Worm (Caenorhabditis elegans) whole organism, late embryonic: ENCODE measurements around the gene agt-2.

Source experiments
- C38D4.7 ChIP-seq: fragments of 200-800 bp; sonication (Bioruptor generic); optimal IDR thresholded peaks from 2 replicates; lab custom pipeline; 2018; ENCODE audit warnings: mild to moderate bottlenecking, missing genetic modification characterization, moderate library complexity, missing compliant biosample characterization
- F13H6.1 ChIP-seq: sonication (generic microtip); optimal IDR thresholded peaks from 2 replicates; lab custom pipeline; 2016; ENCODE audit warnings: missing genetic modification characterization, missing compliant biosample characterization
- K02D7.2 ChIP-seq: sonication (generic microtip); optimal IDR thresholded peaks from 2 replicates; lab custom pipeline; 2017; ENCODE audit warnings: mild to moderate bottlenecking, missing genetic modification characterization, missing compliant biosample characterization
- K09A11.1 ChIP-seq: sonication (generic microtip); optimal IDR thresholded peaks from 2 replicates; lab custom pipeline; 2017; ENCODE audit warnings: antibody characterized with exemption, mild to moderate bottlenecking, missing genetic modification characterization, missing compliant biosample characterization; ENCODE audit not compliant: insufficient read depth
- Y22D7AL.16 ChIP-seq: sonication (generic microtip); optimal IDR thresholded peaks from 2 replicates; lab custom pipeline; 2016; ENCODE audit warnings: missing genetic modification characterization, missing compliant biosample characterization
- ahr-1 ChIP-seq: sonication (generic microtip); optimal IDR thresholded peaks from 2 replicates; lab custom pipeline; 2016; ENCODE audit warnings: missing genetic modification characterization, missing compliant biosample characterization
- ama-1 ChIP-seq: fragments of 150-350 bp; optimal IDR thresholded peaks from 2 replicates; lab custom pipeline; 2014
- ceh-14 ChIP-seq: sonication (generic microtip); optimal IDR thresholded peaks from 2 replicates; lab custom pipeline; 2016; ENCODE audit warnings: missing genotype, missing genetic modification characterization, missing compliant biosample characterization
- ceh-18 ChIP-seq: sonication (generic microtip); optimal IDR thresholded peaks from 2 replicates; lab custom pipeline; 2016; ENCODE audit warnings: missing genetic modification characterization, missing compliant biosample characterization
- ceh-19 ChIP-seq: fragments of 200-800 bp; sonication (Bioruptor generic); optimal IDR thresholded peaks from 2 replicates; lab custom pipeline; 2018; ENCODE audit warnings: mild to moderate bottlenecking, missing genetic modification characterization, missing compliant biosample characterization
- ceh-2 ChIP-seq: sonication (generic microtip); optimal IDR thresholded peaks from 2 replicates; lab custom pipeline; 2016; ENCODE audit warnings: missing genotype, missing genetic modification characterization, missing compliant biosample characterization
- ceh-30 ChIP-seq: fragments of 150-350 bp; optimal IDR thresholded peaks from 2 replicates; lab custom pipeline; 2014; ENCODE audit warnings: missing biosample characterization, missing genetic modification characterization
- ceh-31 ChIP-seq: sonication (generic microtip); optimal IDR thresholded peaks from 2 replicates; lab custom pipeline; 2016; ENCODE audit warnings: missing genetic modification characterization, missing compliant biosample characterization
- ceh-34 ChIP-seq: sonication (generic microtip); optimal IDR thresholded peaks from 2 replicates; lab custom pipeline; 2016; ENCODE audit warnings: mild to moderate bottlenecking, missing genetic modification characterization, missing compliant biosample characterization
- ceh-45 ChIP-seq: fragments of 200-800 bp; sonication (Bioruptor generic); IDR thresholded peaks from 2 replicates; pipeline ENCODE4 v1.3.6; 2022; ENCODE audit warnings: missing genetic modification reagents, missing genetic modification characterization, missing compliant biosample characterization
- ceh-48 ChIP-seq: sonication (generic microtip); optimal IDR thresholded peaks from 2 replicates; lab custom pipeline; 2016; ENCODE audit warnings: missing genetic modification characterization, inconsistent platforms, missing compliant biosample characterization
- ceh-6 ChIP-seq: fragments of 200-800 bp; sonication (Bioruptor generic); optimal IDR thresholded peaks from 2 replicates; lab custom pipeline; 2018; ENCODE audit warnings: mild to moderate bottlenecking, missing genetic modification characterization, missing compliant biosample characterization
- ceh-9 ChIP-seq: sonication (generic microtip); optimal IDR thresholded peaks from 2 replicates; lab custom pipeline; 2016; ENCODE audit warnings: mild to moderate bottlenecking, missing genetic modification characterization, inconsistent platforms, missing compliant biosample characterization
- dmd-4 ChIP-seq: sonication (generic microtip); optimal IDR thresholded peaks from 2 replicates; lab custom pipeline; 2016; ENCODE audit warnings: borderline replicate concordance, missing genetic modification characterization, missing compliant biosample characterization
- dve-1 ChIP-seq: sonication (generic microtip); optimal IDR thresholded peaks from 2 replicates; lab custom pipeline; 2017; ENCODE audit warnings: antibody characterized with exemption, mild to moderate bottlenecking, missing genetic modification characterization, missing compliant biosample characterization
- fax-1 ChIP-seq: sonication (generic microtip); optimal IDR thresholded peaks from 2 replicates; lab custom pipeline; 2016; ENCODE audit warnings: missing genotype, missing genetic modification characterization, missing compliant biosample characterization
- fkh-10 ChIP-seq: fragments of 150-350 bp; optimal IDR thresholded peaks from 2 replicates; lab custom pipeline; 2014; ENCODE audit warnings: missing biosample characterization, missing genetic modification reagents, missing genetic modification characterization
- hlh-13 ChIP-seq: fragments of 200-800 bp; sonication (Bioruptor generic); optimal IDR thresholded peaks from 2 replicates; lab custom pipeline; 2018; ENCODE audit warnings: mild to moderate bottlenecking, missing genetic modification characterization, missing compliant biosample characterization
- hlh-15 ChIP-seq: sonication (generic microtip); optimal IDR thresholded peaks from 2 replicates; lab custom pipeline; 2016; ENCODE audit warnings: missing genetic modification characterization, missing compliant biosample characterization
- hlh-30 ChIP-seq: sonication (generic microtip); optimal IDR thresholded peaks from 2 replicates; lab custom pipeline; 2017; ENCODE audit warnings: antibody characterized with exemption, missing genetic modification characterization, missing compliant biosample characterization; ENCODE audit not compliant: insufficient read depth
- hlh-6 ChIP-seq: sonication (generic microtip); optimal IDR thresholded peaks from 2 replicates; lab custom pipeline; 2016; ENCODE audit warnings: missing genotype, missing genetic modification characterization, missing compliant biosample characterization
- hlh-8 ChIP-seq: sonication (generic microtip); optimal IDR thresholded peaks from 2 replicates; lab custom pipeline; 2016; ENCODE audit warnings: missing genotype, missing genetic modification characterization, missing compliant biosample characterization
- lin-11 ChIP-seq: fragments of 200-800 bp; sonication (Bioruptor generic); optimal IDR thresholded peaks from 2 replicates; lab custom pipeline; 2018; ENCODE audit warnings: mild to moderate bottlenecking, missing genetic modification characterization, missing compliant biosample characterization
- nfya-1 ChIP-seq: sonication (generic microtip); optimal IDR thresholded peaks from 2 replicates; lab custom pipeline; 2017; ENCODE audit warnings: missing genetic modification characterization, mild to moderate bottlenecking, missing compliant biosample characterization, antibody characterized with exemption, moderate library complexity
- nhr-11 ChIP-seq: fragments of 150-350 bp; optimal IDR thresholded peaks from 2 replicates; lab custom pipeline; 2014; ENCODE audit warnings: missing biosample characterization, missing genetic modification characterization
- nhr-232 ChIP-seq: sonication (generic microtip); optimal IDR thresholded peaks from 2 replicates; lab custom pipeline; 2016; ENCODE audit warnings: missing genetic modification characterization, missing compliant biosample characterization
- pat-9 ChIP-seq: fragments of 200-800 bp; sonication (Bioruptor generic); optimal IDR thresholded peaks from 2 replicates; lab custom pipeline; 2018; ENCODE audit warnings: mild to moderate bottlenecking, missing genetic modification characterization, moderate library complexity, missing compliant biosample characterization
- pax-1 ChIP-seq: fragments of 150-350 bp; optimal IDR thresholded peaks from 2 replicates; lab custom pipeline; 2014; ENCODE audit warnings: missing biosample characterization, missing genetic modification characterization
- pha-2 ChIP-seq: sonication (generic microtip); optimal IDR thresholded peaks from 2 replicates; lab custom pipeline; 2017; ENCODE audit warnings: mild to moderate bottlenecking, missing genetic modification characterization, missing compliant biosample characterization
- pha-4 ChIP-seq: fragments of 150-350 bp; optimal IDR thresholded peaks from 2 replicates; lab custom pipeline; 2018; ENCODE audit warnings: missing biosample characterization, missing genetic modification reagents, missing genetic modification characterization
- pqm-1 ChIP-seq: sonication (generic microtip); optimal IDR thresholded peaks from 2 replicates; lab custom pipeline; 2016; ENCODE audit warnings: missing genetic modification characterization, missing compliant biosample characterization
- pros-1 ChIP-seq: fragments of 150-350 bp; optimal IDR thresholded peaks from 2 replicates; lab custom pipeline; 2014; ENCODE audit warnings: missing biosample characterization, missing genetic modification reagents, missing genetic modification characterization
- ref-2 ChIP-seq: sonication (generic microtip); optimal IDR thresholded peaks from 2 replicates; lab custom pipeline; 2016; ENCODE audit warnings: missing genetic modification characterization, missing compliant biosample characterization
- sox-4 ChIP-seq: sonication (generic microtip); optimal IDR thresholded peaks from 2 replicates; lab custom pipeline; 2017; ENCODE audit warnings: mild to moderate bottlenecking, missing genetic modification characterization, inconsistent platforms, missing compliant biosample characterization
- syd-9 ChIP-seq: sonication (generic microtip); optimal IDR thresholded peaks from 2 replicates; lab custom pipeline; 2016; ENCODE audit warnings: mild to moderate bottlenecking, missing genetic modification characterization, moderate library complexity, missing compliant biosample characterization
- tbx-2 ChIP-seq: sonication (generic microtip); optimal IDR thresholded peaks from 2 replicates; lab custom pipeline; 2016; ENCODE audit warnings: missing genetic modification characterization, missing compliant biosample characterization
- tbx-7 ChIP-seq: sonication (generic microtip); optimal IDR thresholded peaks from 2 replicates; lab custom pipeline; 2016; ENCODE audit warnings: missing genotype, missing genetic modification characterization, missing compliant biosample characterization
- ttx-3 ChIP-seq: sonication (generic microtip); optimal IDR thresholded peaks from 2 replicates; lab custom pipeline; 2016; ENCODE audit warnings: missing genetic modification reagents, missing genetic modification characterization, missing compliant biosample characterization
- unc-42 ChIP-seq: sonication (generic microtip); optimal IDR thresholded peaks from 2 replicates; lab custom pipeline; 2016; ENCODE audit warnings: missing genotype, missing genetic modification characterization, missing compliant biosample characterization
- unc-55 ChIP-seq: sonication (generic microtip); optimal IDR thresholded peaks from 2 replicates; lab custom pipeline; 2017; ENCODE audit warnings: missing biosample characterization, missing genetic modification reagents, missing genetic modification characterization
- unc-86 ChIP-seq: sonication (generic microtip); optimal IDR thresholded peaks from 2 replicates; lab custom pipeline; 2016; ENCODE audit warnings: missing genetic modification characterization, missing compliant biosample characterization
- zip-5 ChIP-seq: sonication (generic microtip); optimal IDR thresholded peaks from 2 replicates; lab custom pipeline; 2016; ENCODE audit warnings: missing genetic modification characterization, missing compliant biosample characterization
- ztf-16 ChIP-seq: sonication (generic microtip); optimal IDR thresholded peaks from 2 replicates; lab custom pipeline; 2017; ENCODE audit warnings: missing genetic modification characterization, missing compliant biosample characterization

The agt-2 gene

DNA sequence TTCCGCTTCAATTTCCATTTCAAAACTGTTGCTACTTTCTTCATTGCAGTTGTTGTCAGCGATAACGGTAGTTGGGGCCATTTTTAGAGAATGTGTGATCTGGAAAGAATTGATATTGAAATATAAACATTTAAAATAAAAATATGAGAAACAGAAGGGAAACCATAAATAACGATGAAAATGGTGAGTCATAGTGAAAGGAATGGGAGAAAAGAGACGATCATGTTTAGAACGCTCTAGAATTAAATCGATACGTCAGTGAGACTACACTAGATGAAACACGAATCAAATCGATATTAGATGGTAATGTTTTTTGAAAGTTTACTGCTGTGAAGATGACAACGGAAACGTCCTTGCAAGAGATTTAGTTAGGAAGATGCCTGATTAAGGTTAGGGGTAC, 35.3 kb upstream of the agt-2 start, which contains the start of the genes EEED8.12 and EEED8.4:
Gene EEED8.12 (minus strand): TSS at position 101 of the 400 bp plus-strand sequence.
Gene EEED8.4 (plus strand): TSS at position 396 of the 400 bp plus-strand sequence.
- no peak for TF ChIP-seq hlh-6 (tag; lab: Kevin White, UChicago)
- no peak for TF ChIP-seq ceh-48 (tag; lab: Kevin White, UChicago)
- TF ChIP-seq pat-9 (tag; lab: Kevin White, UChicago) = no peak
- no peak for TF ChIP-seq hlh-13 (GFP tag; lab: Kevin White, UChicago)
- no peak for TF ChIP-seq tbx-2 (tag; lab: Kevin White, UChicago)
- TF ChIP-seq ceh-30 (tag; lab: Kevin White, UChicago) = no peak
- TF ChIP-seq, all 69 proteins: peak for 0

DNA sequence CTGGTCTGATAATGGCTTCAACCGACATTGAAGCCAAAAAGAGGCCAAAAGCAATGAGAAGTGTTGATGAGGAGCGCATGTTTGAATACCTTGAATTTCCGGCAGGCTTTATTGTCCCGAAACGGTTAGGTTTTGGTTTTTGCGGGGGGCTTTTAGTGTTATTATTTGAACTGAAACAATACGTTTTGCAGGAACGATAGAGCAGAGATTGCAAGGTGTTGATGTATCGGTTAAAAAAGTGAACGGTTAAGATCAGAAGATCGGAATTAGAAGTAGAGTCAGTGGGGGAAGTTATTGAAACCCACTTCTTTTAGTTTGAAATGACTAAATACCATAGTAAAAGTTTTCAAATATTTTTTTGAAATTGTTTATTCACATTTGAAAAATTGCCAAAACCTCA, 33.9 kb upstream of the agt-2 start, which contains the start of gene clec-141:
Gene clec-141 (minus strand): TSS at position 101 of the 400 bp plus-strand sequence.
- TF ChIP-seq pqm-1 (tag; lab: Kevin White, UChicago) (no peak), hlh-15 (tag; lab: Kevin White, UChicago) (no peak), ceh-45 (no peak), tbx-7 (tag; lab: Kevin White, UChicago) (no peak), hlh-30 (no peak), ceh-30 (tag; lab: Kevin White, UChicago) (no peak), dve-1 (tag; lab: Kevin White, UChicago) (no peak), dmd-4 (tag; lab: Kevin White, UChicago) (no peak), nhr-232 (tag; lab: Kevin White, UChicago) (no peak), ceh-9 (no peak), pha-4 (tag; lab: Kevin White, UChicago) (no peak), zip-5 (tag; lab: Kevin White, UChicago) (no peak), K09A11.1 (tag; lab: Kevin White, UChicago) (no peak), ceh-6 (no peak), ahr-1 (tag; lab: Kevin White, UChicago) (no peak), ceh-18 (no peak), pros-1 (tag; lab: Kevin White, UChicago) (no peak), unc-55 (GFP tag; lab: Kevin White, UChicago) (no peak), ztf-16 (tag; lab: Kevin White, UChicago) (no peak)

DNA sequence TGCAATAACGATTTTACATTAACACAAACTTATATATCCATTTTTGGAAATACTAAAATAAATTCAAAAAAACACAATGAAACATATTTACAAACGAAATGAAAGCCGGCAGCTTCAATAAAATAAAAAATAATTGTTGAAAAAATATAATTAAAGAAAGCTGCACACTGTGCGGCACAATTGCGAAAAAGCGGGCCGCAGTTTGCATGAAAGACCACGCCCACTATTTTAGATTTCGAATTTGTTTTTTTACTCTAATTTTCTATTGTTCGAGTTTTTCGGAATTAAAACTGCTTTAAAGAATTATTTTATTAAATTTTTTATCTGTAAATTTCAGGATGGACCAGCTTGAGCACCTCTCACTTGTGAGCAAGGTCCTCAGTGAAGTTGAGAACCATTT, 25.6 kb upstream of the agt-2 start, which contains the start of gene mog-5:
Gene mog-5 (plus strand): TSS at position 338 of the 400 bp plus-strand sequence.
- TF ChIP-seq ref-2 (peak; percentile 26), lin-11 (tag; lab: Kevin White, UChicago) (peak; percentile 36), syd-9 (tag; lab: Kevin White, UChicago) (no peak), pat-9 (tag; lab: Kevin White, UChicago) (peak; percentile 30), pax-1 (tag; lab: Kevin White, UChicago) (no peak), ceh-34 (tag; lab: Kevin White, UChicago) (no peak), nfya-1 (peak; percentile 32), fax-1 (tag; lab: Kevin White, UChicago) (peak; percentile 14), ceh-2 (peak; percentile 5), ceh-19 (GFP tag; lab: Kevin White, UChicago) (no peak), ceh-48 (tag; lab: Kevin White, UChicago) (no peak), zip-5 (tag; lab: Kevin White, UChicago) (peak; percentile 13), hlh-30 (no peak), nhr-232 (tag; lab: Kevin White, UChicago) (peak; percentile 50), ama-1 (no peak), tbx-2 (tag; lab: Kevin White, UChicago) (peak; percentile 50), hlh-8 (tag; lab: Kevin White, UChicago) (peak; percentile 27), nhr-11 (tag; lab: Kevin White, UChicago) (no peak), C38D4.7 (peak; percentile 38), K02D7.2 (tag; lab: Kevin White, UChicago) (no peak), fkh-10 (GFP tag; lab: Kevin White, UChicago) (no peak), pha-2 (tag; lab: Kevin White, UChicago) (peak; percentile 32), ztf-16 (tag; lab: Kevin White, UChicago) (peak; percentile 30), ttx-3 (tag; lab: Kevin White, UChicago) (peak; percentile 69), unc-86 (peak; percentile 26), unc-55 (GFP tag; lab: Kevin White, UChicago) (no peak), unc-42 (peak; percentile 65), pros-1 (tag; lab: Kevin White, UChicago) (no peak), hlh-6 (tag; lab: Kevin White, UChicago) (no peak), Y22D7AL.16 (tag; lab: Kevin White, UChicago) (no peak), ceh-14 (peak; percentile 43), sox-4 (tag; lab: Kevin White, UChicago) (peak; percentile 55), tbx-7 (tag; lab: Kevin White, UChicago) (no peak), F13H6.1 (tag; lab: Kevin White, UChicago) (peak; percentile 31), ceh-31 (peak; percentile 11)
